Fruit fly (Drosophila melanogaster) whole organism, embryonic: ENCODE measurements around the gene siz.

ENCODE experiments used
- Bgb ChIP-seq: fragments of 200-800 bp; sonication (Bioruptor generic); IDR thresholded peaks from 2 replicates; pipeline ENCODE4 v1.3.6; 2022; ENCODE audit warnings: missing biosample characterization, missing genetic modification characterization; ENCODE audit not compliant: partially characterized antibody
- Bteb2 ChIP-seq: fragments of 200-800 bp; sonication (Bioruptor generic); optimal IDR thresholded peaks from 2 replicates; lab custom pipeline; 2016; ENCODE audit warnings: missing biosample characterization, missing genetic modification characterization
- CG11456 ChIP-seq: fragments of 200-800 bp; sonication (Bioruptor generic); IDR thresholded peaks from 3 replicates; pipeline ENCODE4 v1.3.6; 2022; ENCODE audit warnings: missing biosample characterization, missing genetic modification characterization
- CG11723 ChIP-seq: fragments of 200-800 bp; sonication (Bioruptor generic); optimal IDR thresholded peaks from 2 replicates; lab custom pipeline; 2017; ENCODE audit warnings: missing biosample characterization, mild to moderate bottlenecking, missing genetic modification characterization
- CG12744 ChIP-seq: fragments of 200-800 bp; sonication (Bioruptor generic); optimal IDR thresholded peaks from 2 replicates; lab custom pipeline; 2016; ENCODE audit warnings: missing biosample characterization, missing genetic modification characterization
- CG14441 ChIP-seq: fragments of 200-800 bp; sonication (Bioruptor generic); IDR thresholded peaks from 2 replicates; pipeline ENCODE4 v1.3.6; 2022; ENCODE audit warnings: missing biosample characterization, missing genetic modification characterization
- CG18476 ChIP-seq: fragments of 200-800 bp; sonication (Bioruptor generic); optimal IDR thresholded peaks from 2 replicates; lab custom pipeline; 2016; ENCODE audit warnings: missing biosample characterization, mild to moderate bottlenecking, missing genetic modification characterization
- CG2116 ChIP-seq: fragments of 200-800 bp; sonication (Bioruptor generic); optimal IDR thresholded peaks from 3 replicates; lab custom pipeline; 2018; ENCODE audit warnings: missing biosample characterization, mild to moderate bottlenecking, missing genetic modification characterization
- CG2889 ChIP-seq: fragments of 200-800 bp; sonication (Bioruptor generic); IDR thresholded peaks from 3 replicates; pipeline ENCODE4 v1.3.6; 2022; ENCODE audit warnings: missing biosample characterization, missing genetic modification characterization
- CG30403 ChIP-seq: fragments of 200-800 bp; sonication (Bioruptor generic); optimal IDR thresholded peaks from 3 replicates; lab custom pipeline; 2016; ENCODE audit warnings: missing biosample characterization, missing genetic modification characterization
- CG30431 ChIP-seq: fragments of 200-800 bp; sonication (Bioruptor generic); optimal IDR thresholded peaks from 2 replicates; lab custom pipeline; 2017; ENCODE audit warnings: missing biosample characterization, missing genetic modification characterization
- CG31441 ChIP-seq: fragments of 200-800 bp; sonication (Bioruptor generic); IDR thresholded peaks from 2 replicates; pipeline ENCODE4 v1.3.6; 2022; ENCODE audit warnings: missing biosample characterization, missing genetic modification characterization
- CG3163 ChIP-seq: fragments of 200-800 bp; sonication (Bioruptor generic); optimal IDR thresholded peaks from 3 replicates; lab custom pipeline; 2016; ENCODE audit warnings: missing biosample characterization, missing genetic modification characterization
- CG3726 ChIP-seq: fragments of 200-800 bp; sonication (Bioruptor generic); IDR thresholded peaks from 3 replicates; pipeline ENCODE4, ENCODE4 v1.3.6; 2022; ENCODE audit warnings: missing biosample characterization, missing genetic modification characterization
- CG4328 ChIP-seq: fragments of 200-800 bp; sonication (Bioruptor generic); optimal IDR thresholded peaks from 3 replicates; lab custom pipeline; 2017; ENCODE audit warnings: missing biosample characterization, missing genetic modification reagents, missing genetic modification characterization
- CG6254 ChIP-seq: fragments of 200-800 bp; sonication (Bioruptor generic); optimal IDR thresholded peaks from 3 replicates; lab custom pipeline; 2017; ENCODE audit warnings: mild to moderate bottlenecking, missing biosample characterization, missing genetic modification reagents, missing genetic modification characterization
- CG7963 ChIP-seq: fragments of 200-800 bp; sonication (Bioruptor generic); IDR thresholded peaks from 3 replicates; pipeline ENCODE4 v1.3.6; 2022; ENCODE audit warnings: missing biosample characterization, missing genetic modification characterization; ENCODE audit not compliant: partially characterized antibody
- Dad ChIP-seq: fragments of 200-800 bp; sonication (Bioruptor generic); optimal IDR thresholded peaks from 3 replicates; lab custom pipeline; 2016; ENCODE audit warnings: missing biosample characterization, missing genetic modification characterization
- Dfd ChIP-seq, 2 experiments: fragments of >200 bp; optimal IDR thresholded peaks; 2 replicates each; lab custom pipeline; 2017; ENCODE audit warnings: missing biosample characterization in 2 of 2, missing genetic modification characterization in 2 of 2
- Dip2 ChIP-seq: fragments of 200-800 bp; sonication (Bioruptor generic); IDR thresholded peaks from 2 replicates; pipeline ENCODE4 v1.3.6; 2022; ENCODE audit warnings: missing biosample characterization, missing genetic modification characterization
- Doc3 ChIP-seq: fragments of 200-800 bp; sonication (Bioruptor generic); IDR thresholded peaks from 3 replicates; pipeline ENCODE4 v1.3.6; 2022; ENCODE audit warnings: missing biosample characterization, missing genetic modification characterization; ENCODE audit not compliant: partially characterized antibody
- E2f2 ChIP-seq: fragments of 200-800 bp; sonication (Bioruptor generic); IDR thresholded peaks from 2 replicates; pipeline ENCODE4 v1.3.6; 2022; ENCODE audit warnings: missing biosample characterization, missing genetic modification characterization
- Eip74EF ChIP-seq, 2 experiments: fragments of 200-800 bp in 1 of 2; fragments of >200 bp in 1 of 2; sonication (Bioruptor generic) in 1 of 2; optimal IDR thresholded peaks; 2 replicates each; lab custom pipeline; 2017 to 2019; ENCODE audit warnings: missing biosample characterization in 2 of 2, missing genetic modification characterization in 2 of 2, mild to moderate bottlenecking in 1 of 2, moderate library complexity in 1 of 2
- Kr ChIP-seq: fragments of 200-800 bp; sonication (Bioruptor generic); optimal IDR thresholded peaks from 2 replicates; lab custom pipeline; 2017; ENCODE audit warnings: missing biosample characterization, mild to moderate bottlenecking, missing genetic modification characterization
- Lim3 ChIP-seq: fragments of 200-800 bp; sonication (Bioruptor generic); IDR thresholded peaks from 2 replicates; pipeline ENCODE4 v1.3.6; 2022; ENCODE audit warnings: missing biosample characterization, missing genetic modification characterization
- Nf-YB ChIP-seq: fragments of 200-800 bp; sonication (Bioruptor generic); optimal IDR thresholded peaks from 3 replicates; lab custom pipeline; 2019; ENCODE audit warnings: missing biosample characterization, mild to moderate bottlenecking, missing genetic modification characterization, moderate library complexity
- Ravus ChIP-seq: fragments of 200-800 bp; sonication (Bioruptor generic); IDR thresholded peaks from 2 replicates; pipeline ENCODE4 v1.3.6; 2022; ENCODE audit warnings: missing biosample characterization, missing genetic modification characterization
- ac ChIP-seq: fragments of 200-800 bp; sonication (Bioruptor generic); optimal IDR thresholded peaks from 3 replicates; lab custom pipeline; 2017; ENCODE audit warnings: missing biosample characterization, mild to moderate bottlenecking, missing genetic modification characterization
- ash1 ChIP-seq: fragments of 200-800 bp; sonication (Bioruptor generic); optimal IDR thresholded peaks from 2 replicates; lab custom pipeline; 2018; ENCODE audit warnings: missing biosample characterization, mild to moderate bottlenecking, missing genetic modification characterization
- chn ChIP-seq: fragments of 200-800 bp; sonication (Bioruptor generic); optimal IDR thresholded peaks from 2 replicates; lab custom pipeline; 2016; ENCODE audit warnings: missing biosample characterization, missing genetic modification characterization
- ci ChIP-seq: fragments of 200-800 bp; sonication (Bioruptor generic); IDR thresholded peaks from 3 replicates; pipeline ENCODE4 v1.3.6; 2022; ENCODE audit warnings: missing biosample characterization, missing genetic modification characterization
- dan ChIP-seq: fragments of 200-800 bp; sonication (Bioruptor generic); IDR thresholded peaks from 2 replicates; pipeline ENCODE4 v1.3.6; 2022; ENCODE audit warnings: missing biosample characterization, missing genetic modification characterization
- disco-r ChIP-seq: fragments of 200-800 bp; sonication (Bioruptor generic); optimal IDR thresholded peaks from 2 replicates; lab custom pipeline; 2016; ENCODE audit warnings: missing biosample characterization, missing genetic modification characterization
- esg ChIP-seq: fragments of 200-800 bp; sonication (Bioruptor generic); conservative IDR thresholded peaks from 2 replicates; pipeline ENCODE4 v1.3.6; 2022; ENCODE audit warnings: missing biosample characterization, missing genetic modification characterization
- exex ChIP-seq: fragments of 200-800 bp; sonication (Bioruptor generic); optimal IDR thresholded peaks from 4 replicates; lab custom pipeline; 2018; ENCODE audit warnings: missing biosample characterization, mild to moderate bottlenecking, missing genetic modification characterization, moderate library complexity
- gce ChIP-seq: fragments of 200-800 bp; sonication (Bioruptor generic); IDR thresholded peaks from 3 replicates; pipeline ENCODE4 v1.3.6; 2022; ENCODE audit warnings: missing biosample characterization, missing genetic modification characterization
- grau ChIP-seq: fragments of 200-800 bp; optimal IDR thresholded peaks from 3 replicates; lab custom pipeline; 2019; ENCODE audit warnings: missing biosample characterization, mild to moderate bottlenecking, missing genetic modification characterization, moderate library complexity
- gro ChIP-seq: fragments of 200-800 bp; sonication (Bioruptor generic); optimal IDR thresholded peaks from 2 replicates; lab custom pipeline; 2016; ENCODE audit warnings: missing biosample characterization, missing genetic modification characterization
- gsb-n ChIP-seq: fragments of 200-800 bp; sonication (Bioruptor generic); optimal IDR thresholded peaks from 3 replicates; lab custom pipeline; 2018; ENCODE audit warnings: missing biosample characterization, mild to moderate bottlenecking, missing genetic modification characterization
- lmd ChIP-seq: fragments of 200-800 bp; sonication (Bioruptor generic); IDR thresholded peaks from 2 replicates; pipeline ENCODE4 v1.3.6; 2022; ENCODE audit warnings: missing biosample characterization, missing genetic modification characterization
- mirr ChIP-seq: fragments of 200-800 bp; sonication (Bioruptor generic); optimal IDR thresholded peaks from 3 replicates; lab custom pipeline; 2018; ENCODE audit warnings: missing biosample characterization, mild to moderate bottlenecking, missing genetic modification characterization
- prd ChIP-seq, 3 experiments: fragments of >200 bp in 2 of 3; fragments of 200-800 bp in 1 of 3; sonication (Bioruptor generic) in 1 of 3; optimal IDR thresholded peaks in 2 of 3; IDR thresholded peaks in 1 of 3; 2 replicates in 2 of 3; 3 replicates in 1 of 3; pipeline versions ENCODE4 v1.3.6 to Lab custom; 2017 to 2022; ENCODE audit warnings: missing biosample characterization in 1 of 3, missing genetic modification characterization in 1 of 3
- ranshi ChIP-seq: fragments of 200-800 bp; sonication (Bioruptor generic); IDR thresholded peaks from 2 replicates; pipeline ENCODE4 v1.3.6; 2022; ENCODE audit warnings: missing biosample characterization, missing genetic modification characterization
- salm ChIP-seq: fragments of 200-800 bp; sonication (Bioruptor generic); optimal IDR thresholded peaks from 2 replicates; lab custom pipeline; 2018; ENCODE audit warnings: missing biosample characterization, mild to moderate bottlenecking, missing genetic modification characterization
- slbo ChIP-seq: fragments of 200-800 bp; sonication (Bioruptor generic); IDR thresholded peaks from 2 replicates; pipeline ENCODE4 v1.3.6; 2022; ENCODE audit warnings: missing biosample characterization, missing genetic modification characterization
- slou ChIP-seq: fragments of 200-800 bp; sonication (Bioruptor generic); optimal IDR thresholded peaks from 3 replicates; lab custom pipeline; 2016; ENCODE audit warnings: missing biosample characterization, missing genetic modification characterization
- stwl ChIP-seq: fragments of 200-800 bp; sonication (Bioruptor generic); optimal IDR thresholded peaks from 3 replicates; lab custom pipeline; 2018; ENCODE audit warnings: missing biosample characterization, mild to moderate bottlenecking, missing genetic modification characterization, moderate library complexity
- tx ChIP-seq: fragments of 200-800 bp; sonication (Bioruptor generic); optimal IDR thresholded peaks from 2 replicates; lab custom pipeline; 2016; ENCODE audit warnings: missing biosample characterization, missing genetic modification characterization

siz gene

DNA sequence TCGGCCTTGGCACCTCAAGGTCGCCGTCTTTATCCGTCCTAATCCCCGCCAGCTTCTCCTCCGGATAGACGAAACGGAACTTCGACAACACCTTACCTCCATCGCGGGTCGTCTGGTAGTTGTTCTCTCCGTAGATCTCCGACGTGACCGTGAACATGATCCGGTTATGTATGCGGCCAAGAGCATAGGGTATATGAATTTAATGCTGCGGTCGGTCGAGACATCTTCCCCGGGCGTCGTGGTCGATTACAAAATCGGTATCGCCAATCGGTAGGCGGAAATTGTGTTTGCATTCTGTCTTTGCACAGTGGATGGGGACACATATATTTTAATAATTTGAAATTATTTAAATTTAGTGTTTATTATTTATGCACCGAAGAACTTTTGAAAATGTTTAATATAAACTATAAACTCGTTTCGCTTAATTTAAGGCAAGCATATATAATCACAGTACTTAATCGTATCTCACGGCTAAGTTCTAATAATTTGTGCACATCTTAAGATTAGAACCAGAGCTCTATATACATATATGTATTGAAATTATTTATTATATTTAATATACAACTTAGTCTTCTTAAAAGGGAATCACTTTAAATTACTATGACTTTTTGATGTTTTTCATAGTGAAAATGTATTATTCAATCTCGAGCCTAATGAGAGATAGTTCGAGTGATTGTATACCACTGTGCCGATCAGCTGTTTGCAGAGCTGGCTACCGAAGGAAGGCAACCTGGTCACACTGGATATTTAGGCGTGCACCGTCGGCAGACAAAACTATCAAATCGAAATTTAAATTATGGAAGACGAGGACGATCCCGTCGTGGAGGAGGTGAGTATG is 3.0 kb upstream of the siz start, which contains the start of the genes CG10584 and Polr3E (continued):
- TF ChIP-seq gro (peak; percentile 42), grau (tag; lab: Kevin White, UChicago) (peak; percentile 95), CG3163 (GFP tag; lab: Kevin White, UChicago) (no peak), CG30403 (GFP tag; lab: Kevin White, UChicago) (peak; percentile 94), CG31441 (peak; percentile 98), prd (optimal IDR thresholded peaks at IDR 0.05; lab: Kevin White, UChicago) (no peak), prd (GFP tag; IDR thresholded peaks at IDR 0.05; lab: Robert Waterston, UW) (peak; percentile 87), Bteb2 (GFP tag; lab: Kevin White, UChicago) (peak; percentile 46), ci (GFP tag; lab: Robert Waterston, UW) (peak; percentile 65), CG11456 (peak; percentile 70; the same call in 2 of the 3 replicates), Ravus (GFP tag; lab: Robert Waterston, UW) (peak; percentile 48), Kr (GFP tag; lab: Kevin White, UChicago) (peak; percentile 16), CG11723 (GFP tag; lab: Kevin White, UChicago) (peak; percentile 91), esg (GFP tag; lab: Robert Waterston, UW) (peak; percentile 85), CG2889 (GFP tag; lab: Robert Waterston, UW) (peak; percentile 68; the same call in 1 of the 3 replicates), Nf-YB (peak; percentile 84), gsb-n (tag; lab: Kevin White, UChicago) (peak; percentile 92), ash1 (no peak), CG14441 (GFP tag; lab: Robert Waterston, UW) (peak; percentile 75), mirr (GFP tag; lab: Kevin White, UChicago) (peak; percentile 76), gce (GFP tag; lab: Robert Waterston, UW) (no peak), ranshi (peak; percentile 71; the same call in 1 of the 2 replicates), salm (tag; lab: Kevin White, UChicago) (peak; percentile 91), CG4328 (GFP tag; lab: Kevin White, UChicago) (peak; percentile 96), CG12744 (GFP tag; lab: Kevin White, UChicago) (no peak), tx (GFP tag; lab: Kevin White, UChicago) (no peak), Eip74EF (GFP tag; optimal IDR thresholded peaks at IDR 0.05; lab: Kevin White, UChicago) (peak in 1 of 2 experiments; percentile 94), CG2116 (GFP tag; lab: Kevin White, UChicago) (peak; percentile 76), CG30431 (peak; percentile 87), exex (peak; percentile 76), CG18476 (GFP tag; lab: Kevin White, UChicago) (peak; percentile 77), Dad (GFP tag; lab: Kevin White, UChicago) (no peak), slbo (GFP tag; lab: Robert Waterston, UW) (peak; percentile 83), Dfd (GFP tag; optimal IDR thresholded peaks at IDR 0.05; lab: Kevin White, UChicago) (no peak), CG7963 (no peak), dan (GFP tag; lab: Robert Waterston, UW) (no peak), CG6254 (peak; percentile 90), Lim3 (0 out of 2 replicates have a peak, but pooled peaks have one; percentile 50), stwl (tag; lab: Kevin White, UChicago) (peak; percentile 23), lmd (GFP tag; lab: Robert Waterston, UW) (peak; percentile 89), ac (GFP tag; lab: Kevin White, UChicago) (peak; percentile 67), Doc3 (GFP tag; lab: Robert Waterston, UW) (peak; percentile 28; the same call in 1 of the 3 replicates), Bgb (GFP tag; lab: Robert Waterston, UW) (peak; percentile 28; the same call in 1 of the 2 replicates), disco-r (GFP tag; lab: Kevin White, UChicago) (no peak), CG3726 (GFP tag; lab: Robert Waterston, UW) (no peak), chn (peak; percentile 42), Dip2 (no peak), slou (GFP tag; lab: Kevin White, UChicago) (peak; percentile 87), E2f2 (GFP tag; lab: Robert Waterston, UW) (peak; percentile 57; the same call in 1 of the 2 replicates)
